Worm (Caenorhabditis elegans): ENCODE results near the gene cbp-2.

cbp-2 gene

ce11 chrIII:9913722-9914121, 9.3 kb upstream of the cbp-2 start, which contains the start of gene cbp-3 (continued):
- TF ChIP-seq ceh-28 (tag; optimal IDR thresholded peaks at IDR 0.05) (no peak), ces-1 (GFP tag; optimal IDR thresholded peaks at IDR 0.05) (no peak), lir-3 (tag; optimal IDR thresholded peaks at IDR 0.05) (no peak), hmg-1.1 (GFP tag; IDR thresholded peaks at IDR 0.05) (no peak), unc-62 (GFP tag; optimal IDR thresholded peaks at IDR 0.05 in 1 of 2) (no peak), unc-62 (tag; optimal IDR thresholded peaks at IDR 0.05) (no peak), R02D3.7 (tag; optimal IDR thresholded peaks at IDR 0.05) (no peak), nhr-11 (tag; optimal IDR thresholded peaks at IDR 0.05) (no peak), fos-1 (tag; optimal IDR thresholded peaks at IDR 0.05) (no peak), nhr-28 (tag; optimal IDR thresholded peaks at IDR 0.05) (peak; percentile 61), snpc-4 (tag; optimal IDR thresholded peaks at IDR 0.05) (no peak), lin-15B (tag; optimal IDR thresholded peaks at IDR 0.05) (no peak), ZK337.2 (GFP tag; IDR thresholded peaks at IDR 0.05) (no peak), ctbp-1 (GFP tag; IDR thresholded peaks at IDR 0.05) (no peak), T20F7.1 (GFP tag; optimal IDR thresholded peaks at IDR 0.05) (peak; percentile 14), spr-1 (tag; optimal IDR thresholded peaks at IDR 0.05) (no peak), D1046.2 (GFP tag; IDR thresholded peaks at IDR 0.05) (no peak), hlh-11 (tag; optimal IDR thresholded peaks at IDR 0.05) (peak; percentile 49), snpc-1.2 (GFP tag; IDR thresholded peaks at IDR 0.05) (no peak), tra-1 (GFP tag; IDR thresholded peaks at IDR 0.05) (no peak), pha-4 (GFP tag; IDR thresholded peaks at IDR 0.05) (no peak), pha-4 (tag; optimal IDR thresholded peaks at IDR 0.05) (no peak), cey-2 (tag; optimal IDR thresholded peaks at IDR 0.05; ENCODE audit: borderline replicate concordance, insufficient read depth) (no peak), dmd-6 (GFP tag; IDR thresholded peaks at IDR 0.05) (peak; percentile 76), vab-7 (GFP tag; IDR thresholded peaks at IDR 0.05) (no peak), lin-39 (tag; optimal IDR thresholded peaks at IDR 0.05) (no peak), unc-130 (GFP tag; optimal IDR thresholded peaks at IDR 0.05) (no peak), php-3 (GFP tag; IDR thresholded peaks at IDR 0.05) (0 out of 2 replicates have a peak, but pooled peaks have one; percentile 12), egl-27 (tag; optimal IDR thresholded peaks at IDR 0.05) (no peak), egl-43 (GFP tag; IDR thresholded peaks at IDR 0.05) (no peak), zag-1 (tag; optimal IDR thresholded peaks at IDR 0.05) (no peak), zfp-3 (GFP tag; conservative IDR thresholded peaks at IDR 0.05) (no peak), lsy-2 (tag; optimal IDR thresholded peaks at IDR 0.05) (peak in 1 of 2 experiments; percentile 3), mdt-29 (GFP tag; IDR thresholded peaks at IDR 0.05) (no peak), nhr-48 (tag; optimal IDR thresholded peaks at IDR 0.05) (no peak), Y105C5A.15 (GFP tag; IDR thresholded peaks at IDR 0.05) (no peak), pqm-1 (tag; optimal IDR thresholded peaks at IDR 0.05) (peak; percentile 94), mxl-3 (GFP tag; optimal IDR thresholded peaks at IDR 0.05) (peak; percentile 25), nhr-10 (tag; optimal IDR thresholded peaks at IDR 0.05) (no peak), mxl-2 (GFP tag; conservative IDR thresholded peaks at IDR 0.05) (no peak), zip-11 (GFP tag; IDR thresholded peaks at IDR 0.05) (no peak), ztf-7 (tag; optimal IDR thresholded peaks at IDR 0.05) (no peak), saeg-2 (GFP tag; IDR thresholded peaks at IDR 0.05) (no peak), fkh-10 (GFP tag; optimal IDR thresholded peaks at IDR 0.05) (no peak), aly-2 (tag; optimal IDR thresholded peaks at IDR 0.05) (no peak), lin-29 (GFP tag; IDR thresholded peaks at IDR 0.05) (no peak), daf-16 (GFP tag; optimal IDR thresholded peaks at IDR 0.05) (no peak), daf-16 (tag; optimal IDR thresholded peaks at IDR 0.05) (peak; percentile 99), nhr-77 (tag; optimal IDR thresholded peaks at IDR 0.05) (peak; percentile 40), daf-8 (GFP tag; IDR thresholded peaks at IDR 0.05) (no peak), hif-1 (tag; optimal IDR thresholded peaks at IDR 0.05) (no peak)

Measured in whole organism, L4 larva.